Worm (Caenorhabditis elegans) whole organism, L4/young adult: ENCODE results near the gene crn-3.
A peak's percentile ranks its signal among the peaks of the same experiment; 100 is the strongest.

Experiments
- W03F9.2 ChIP-seq: fragments of 150-350 bp; optimal IDR thresholded peaks from 2 replicates; lab custom pipeline; 2014; ENCODE audit warnings: missing biosample characterization, missing genetic modification characterization
- dao-5 ChIP-seq: sonication (generic microtip); optimal IDR thresholded peaks from 2 replicates; lab custom pipeline; 2016; ENCODE audit warnings: missing genotype, missing genetic modification characterization, moderate library complexity, missing compliant biosample characterization
- him-1 ChIP-seq: sonication (generic microtip); optimal IDR thresholded peaks from 2 replicates; lab custom pipeline; 2016; ENCODE audit warnings: missing genotype, missing genetic modification reagents, missing genetic modification characterization, missing compliant biosample characterization

crn-3 gene

ce11 chrII:10587742-10588141, at the start of gene crn-3:
Gene crn-3 (plus strand): TSS chrII:10588042.
- TF ChIP-seq W03F9.2 (no peak), dao-5 (tag; lab: Kevin White, UChicago) (no peak), him-1 (tag; lab: Kevin White, UChicago) (no peak)

- TF ChIP-seq W03F9.2, result no peak
- no peak for TF ChIP-seq dao-5 (tag; lab: Kevin White, UChicago)
- TF ChIP-seq him-1 (tag; lab: Kevin White, UChicago), result no peak
Observed at ce11 chrII:10539232-10539631, 48.6 kb upstream of the crn-3 start, which contains the start of gene R166.3. Gene R166.3 (minus strand): TSS chrII:10539332.

ce11 chrII:10541923-10542486, 45.8 kb upstream of the crn-3 start, which contains the start of gene pro-1:
Gene pro-1 (minus strand): TSS chrII:10541996.
- TF ChIP-seq W03F9.2, result peak; percentile 90
- TF ChIP-seq dao-5 (tag; lab: Kevin White, UChicago), result peak; percentile 62
- TF ChIP-seq him-1 (tag; lab: Kevin White, UChicago), result peak; percentile 88

- TF ChIP-seq him-1 (tag; lab: Kevin White, UChicago), result no peak
- no peak for TF ChIP-seq dao-5 (tag; lab: Kevin White, UChicago)
- no peak for TF ChIP-seq W03F9.2
Observed at ce11 chrII:10542654-10543456, 45.0 kb upstream of the crn-3 start.

- peak; percentile 24 for TF ChIP-seq him-1 (tag; lab: Kevin White, UChicago)
- TF ChIP-seq W03F9.2, result no peak
- no peak for TF ChIP-seq dao-5 (tag; lab: Kevin White, UChicago)
Observed at ce11 chrII:10543457-10544137, 44.2 kb upstream of the crn-3 start.

ce11 chrII:10544374-10544908, 43.4 kb upstream of the crn-3 start:
- TF ChIP-seq him-1 (tag; lab: Kevin White, UChicago), result no peak
- TF ChIP-seq W03F9.2, result peak; percentile 8

- TF ChIP-seq dao-5 (tag; lab: Kevin White, UChicago), result no peak
- TF ChIP-seq W03F9.2, result no peak
- TF ChIP-seq him-1 (tag; lab: Kevin White, UChicago), result no peak
Observed at ce11 chrII:10545213-10545612, 42.6 kb upstream of the crn-3 start.

- TF ChIP-seq dao-5 (tag; lab: Kevin White, UChicago) (no peak), him-1 (tag; lab: Kevin White, UChicago) (no peak), W03F9.2 (no peak)
Observed at ce11 chrII:10545924-10546783, 41.7 kb upstream of the crn-3 start.

- TF ChIP-seq him-1 (tag; lab: Kevin White, UChicago), result no peak
- no peak for TF ChIP-seq W03F9.2
- no peak for TF ChIP-seq dao-5 (tag; lab: Kevin White, UChicago)
Observed at ce11 chrII:10546784-10547087, 41.1 kb upstream of the crn-3 start.

- TF ChIP-seq dao-5 (tag; lab: Kevin White, UChicago) (no peak), W03F9.2 (no peak), him-1 (tag; lab: Kevin White, UChicago) (no peak)
Observed at ce11 chrII:10547311-10547710, 40.5 kb upstream of the crn-3 start.

- TF ChIP-seq dao-5 (tag; lab: Kevin White, UChicago) (no peak), W03F9.2 (no peak), him-1 (tag; lab: Kevin White, UChicago) (no peak)
Observed at ce11 chrII:10547803-10548693, 39.8 kb upstream of the crn-3 start.
